Worm (Caenorhabditis elegans) whole organism, L4 larva: ENCODE measurements around the gene ZC155.2.
"Not testable (repeated sequence)": the region's sequence is repeated elsewhere in the genome, so short reads cannot be mapped to it uniquely, and the experiment has no call there.

ENCODE experiments used
- F10B5.3 ChIP-seq: sonication (generic microtip); optimal IDR thresholded peaks from 2 replicates; lab custom pipeline; 2016; ENCODE audit warnings: mild to moderate bottlenecking, missing genetic modification characterization, missing compliant biosample characterization
- F26F4.8 ChIP-seq: fragments of 200-800 bp; sonication (Bioruptor generic); conservative IDR thresholded peaks from 2 replicates; pipeline ENCODE4 v1.3.6; 2022; ENCODE audit warnings: missing genetic modification characterization, missing compliant biosample characterization
- F49E8.2 ChIP-seq: sonication (generic microtip); optimal IDR thresholded peaks from 2 replicates; lab custom pipeline; 2016; ENCODE audit warnings: missing compliant biosample characterization, mild to moderate bottlenecking, missing genetic modification characterization, borderline replicate concordance
- Y105C5A.15 ChIP-seq: fragments of 200-800 bp; sonication (Bioruptor generic); IDR thresholded peaks from 2 replicates; pipeline ENCODE4 v1.3.6; 2022; ENCODE audit warnings: missing genetic modification characterization, missing compliant biosample characterization
- Y48G9A.11 ChIP-seq: fragments of 200-800 bp; sonication (Bioruptor generic); IDR thresholded peaks from 2 replicates; pipeline ENCODE4 v1.3.6; 2022; ENCODE audit warnings: missing genetic modification reagents, missing genetic modification characterization, missing compliant biosample characterization
- Y75B8A.6 ChIP-seq: fragments of 200-800 bp; sonication (Bioruptor generic); IDR thresholded peaks from 2 replicates; pipeline ENCODE4 v1.3.6; 2022; ENCODE audit warnings: missing genetic modification reagents, missing genetic modification characterization, missing compliant biosample characterization
- ZK337.2 ChIP-seq: fragments of 200-800 bp; sonication (Bioruptor generic); IDR thresholded peaks from 2 replicates; pipeline ENCODE4 v1.3.6; 2022; ENCODE audit warnings: missing genetic modification reagents, missing genetic modification characterization, missing compliant biosample characterization
- arid-1 ChIP-seq: fragments of 200-800 bp; sonication (Bioruptor generic); conservative IDR thresholded peaks from 2 replicates; pipeline ENCODE4 v1.3.6; 2022; ENCODE audit warnings: missing genetic modification reagents, missing genetic modification characterization, missing compliant biosample characterization
- ceh-20 ChIP-seq: fragments of 200-800 bp; sonication (Bioruptor generic); IDR thresholded peaks from 2 replicates; pipeline ENCODE4 v1.3.6; 2022; ENCODE audit warnings: missing genetic modification reagents, missing genetic modification characterization, missing compliant biosample characterization
- ceh-44 ChIP-seq: fragments of 200-800 bp; sonication (Bioruptor generic); IDR thresholded peaks from 2 replicates; pipeline ENCODE4 v1.3.6; 2022; ENCODE audit warnings: missing genetic modification reagents, missing genetic modification characterization, missing compliant biosample characterization
- cey-2 ChIP-seq: sonication (generic microtip); optimal IDR thresholded peaks from 3 replicates; lab custom pipeline; 2017; ENCODE audit warnings: missing genetic modification characterization, mild to moderate bottlenecking, missing compliant biosample characterization, antibody characterized with exemption, borderline replicate concordance; ENCODE audit not compliant: insufficient read depth
- daf-16 ChIP-seq, 3 experiments: sonication (generic microtip); optimal IDR thresholded peaks; 2 replicates each; lab custom pipeline; 2016 to 2017; ENCODE audit warnings: missing genetic modification characterization in 3 of 3, missing genetic modification reagents in 3 of 3, mild to moderate bottlenecking in 2 of 3, missing compliant biosample characterization in 2 of 3, missing biosample characterization in 1 of 3, moderate library complexity in 1 of 3
- dmd-8 ChIP-seq: fragments of 200-800 bp; sonication (Bioruptor generic); IDR thresholded peaks from 2 replicates; pipeline ENCODE4 v1.3.6; 2022; ENCODE audit warnings: missing genetic modification characterization, missing compliant biosample characterization
- duxl-1 ChIP-seq: sonication (generic microtip); optimal IDR thresholded peaks from 2 replicates; lab custom pipeline; 2016; ENCODE audit warnings: mild to moderate bottlenecking, missing genetic modification characterization, moderate library complexity, missing compliant biosample characterization; ENCODE audit not compliant: poor library complexity
- dve-1 ChIP-seq: sonication (generic microtip); optimal IDR thresholded peaks from 2 replicates; lab custom pipeline; 2017; ENCODE audit warnings: antibody characterized with exemption, mild to moderate bottlenecking, missing genetic modification characterization, missing compliant biosample characterization; ENCODE audit not compliant: insufficient read depth
- fos-1 ChIP-seq: fragments of 150-350 bp; optimal IDR thresholded peaks from 2 replicates; lab custom pipeline; 2014; ENCODE audit warnings: missing biosample characterization, missing genetic modification characterization
- gei-8 ChIP-seq: fragments of 200-800 bp; sonication (Bioruptor generic); optimal IDR thresholded peaks from 2 replicates; lab custom pipeline; 2018; ENCODE audit warnings: mild to moderate bottlenecking, missing genetic modification characterization, missing compliant biosample characterization
- hlh-30 ChIP-seq: sonication (generic microtip); optimal IDR thresholded peaks from 2 replicates; lab custom pipeline; 2017; ENCODE audit warnings: antibody characterized with exemption, mild to moderate bottlenecking, missing genetic modification characterization, missing compliant biosample characterization; ENCODE audit not compliant: insufficient read depth
- hmg-1.1 ChIP-seq: fragments of 200-800 bp; sonication (Bioruptor generic); IDR thresholded peaks from 2 replicates; pipeline ENCODE4 v1.3.6; 2022; ENCODE audit warnings: missing genetic modification reagents, missing genetic modification characterization, missing compliant biosample characterization
- lim-7 ChIP-seq: fragments of 200-800 bp; sonication (Bioruptor generic); IDR thresholded peaks from 2 replicates; pipeline ENCODE4 v1.3.6; 2022; ENCODE audit warnings: missing genetic modification characterization, missing compliant biosample characterization
- lin-1 ChIP-seq: fragments of 200-800 bp; sonication (Bioruptor generic); IDR thresholded peaks from 2 replicates; pipeline ENCODE4 v1.3.6; 2022; ENCODE audit warnings: missing genetic modification reagents, missing genetic modification characterization, missing compliant biosample characterization
- lin-13 ChIP-seq: fragments of 150-350 bp; optimal IDR thresholded peaks from 2 replicates; lab custom pipeline; 2014; ENCODE audit warnings: missing biosample characterization, missing genetic modification reagents, missing genetic modification characterization
- lin-29 ChIP-seq: fragments of 200-800 bp; sonication (Bioruptor generic); IDR thresholded peaks from 2 replicates; pipeline ENCODE4 v1.3.6; 2022; ENCODE audit warnings: missing genetic modification reagents, missing genetic modification characterization, missing compliant biosample characterization
- lir-3 ChIP-seq: sonication (generic microtip); optimal IDR thresholded peaks from 2 replicates; lab custom pipeline; 2016; ENCODE audit warnings: mild to moderate bottlenecking, missing genetic modification characterization, missing compliant biosample characterization
- lsy-2 ChIP-seq, 2 experiments: fragments of 150-350 bp in 1 of 2; sonication (generic microtip) in 1 of 2; optimal IDR thresholded peaks; 2 replicates each; lab custom pipeline; 2014 to 2017; ENCODE audit warnings: missing biosample characterization in 2 of 2, missing genetic modification characterization in 2 of 2
- madf-5 ChIP-seq, 2 experiments: fragments of 200-800 bp; sonication (Bioruptor generic); IDR thresholded peaks; 2 replicates each; pipeline ENCODE4 v1.3.6; 2022; ENCODE audit warnings: missing compliant biosample characterization in 2 of 2, missing genetic modification characterization in 2 of 2
- mdt-29 ChIP-seq: fragments of 200-800 bp; sonication (Bioruptor generic); IDR thresholded peaks from 2 replicates; pipeline ENCODE4 v1.3.6; 2022; ENCODE audit warnings: missing genetic modification reagents, missing genetic modification characterization, missing compliant biosample characterization
- mxl-3 ChIP-seq: fragments of 200-800 bp; sonication (Bioruptor generic); optimal IDR thresholded peaks from 2 replicates; lab custom pipeline; 2018; ENCODE audit warnings: mild to moderate bottlenecking, missing genetic modification characterization, missing compliant biosample characterization
- nhr-10 ChIP-seq: fragments of 150-350 bp; optimal IDR thresholded peaks from 2 replicates; lab custom pipeline; 2014; ENCODE audit warnings: missing biosample characterization, missing genetic modification characterization
- nhr-48 ChIP-seq: sonication (generic microtip); optimal IDR thresholded peaks from 2 replicates; lab custom pipeline; 2016; ENCODE audit warnings: mild to moderate bottlenecking, missing genetic modification characterization, missing compliant biosample characterization
- pha-4 ChIP-seq, 2 experiments: fragments of 150-350 bp in 1 of 2; fragments of 200-800 bp in 1 of 2; sonication (Bioruptor generic) in 1 of 2; IDR thresholded peaks in 1 of 2; optimal IDR thresholded peaks in 1 of 2; 2 replicates each; pipeline versions ENCODE4 v1.3.6 to Lab custom; 2014 to 2022; ENCODE audit warnings: missing genetic modification characterization in 2 of 2, missing genetic modification reagents in 2 of 2, missing biosample characterization in 1 of 2, missing compliant biosample characterization in 1 of 2
- php-3 ChIP-seq: fragments of 200-800 bp; sonication (Bioruptor generic); IDR thresholded peaks from 2 replicates; pipeline ENCODE4 v1.3.6; 2022; ENCODE audit warnings: missing genetic modification reagents, missing genetic modification characterization, missing compliant biosample characterization
- rbr-2 ChIP-seq: sonication (generic microtip); optimal IDR thresholded peaks from 2 replicates; lab custom pipeline; 2016; ENCODE audit warnings: missing genotype, missing genetic modification characterization, missing compliant biosample characterization
- set-16 ChIP-seq: fragments of 200-800 bp; sonication (Bioruptor generic); IDR thresholded peaks from 2 replicates; pipeline ENCODE4 v1.3.6; 2022; ENCODE audit warnings: missing genetic modification reagents, missing genetic modification characterization, missing compliant biosample characterization
- spr-1 ChIP-seq: sonication (generic microtip); optimal IDR thresholded peaks from 2 replicates; lab custom pipeline; 2016; ENCODE audit warnings: mild to moderate bottlenecking, missing genetic modification characterization, missing compliant biosample characterization
- tag-97 ChIP-seq: fragments of 200-800 bp; sonication (Bioruptor generic); IDR thresholded peaks from 2 replicates; pipeline ENCODE4 v1.3.6; 2022; ENCODE audit warnings: missing genetic modification characterization, missing compliant biosample characterization
- tra-1 ChIP-seq: fragments of 200-800 bp; sonication (Bioruptor generic); IDR thresholded peaks from 2 replicates; pipeline ENCODE4 v1.3.6; 2022; ENCODE audit warnings: missing genetic modification reagents, missing genetic modification characterization, missing compliant biosample characterization
- unc-39 ChIP-seq: sonication (generic microtip); optimal IDR thresholded peaks from 2 replicates; lab custom pipeline; 2017; ENCODE audit warnings: missing biosample characterization, missing genetic modification characterization
- vab-7 ChIP-seq: fragments of 200-800 bp; sonication (Bioruptor generic); IDR thresholded peaks from 2 replicates; pipeline ENCODE4 v1.3.6; 2022; ENCODE audit warnings: missing genetic modification reagents, missing genetic modification characterization, missing compliant biosample characterization
- zfp-3 ChIP-seq: fragments of 200-800 bp; sonication (Bioruptor generic); conservative IDR thresholded peaks from 2 replicates; pipeline ENCODE4 v1.3.6; 2022; ENCODE audit warnings: missing genetic modification reagents, missing genetic modification characterization, missing compliant biosample characterization
- zip-11 ChIP-seq: fragments of 200-800 bp; sonication (Bioruptor generic); IDR thresholded peaks from 2 replicates; pipeline ENCODE4 v1.3.6; 2022; ENCODE audit warnings: missing genetic modification characterization, missing compliant biosample characterization
- zip-2 ChIP-seq: fragments of 150-350 bp; optimal IDR thresholded peaks from 2 replicates; lab custom pipeline; 2014; ENCODE audit warnings: missing biosample characterization, missing genetic modification characterization

Gene ZC155.2

DNA sequence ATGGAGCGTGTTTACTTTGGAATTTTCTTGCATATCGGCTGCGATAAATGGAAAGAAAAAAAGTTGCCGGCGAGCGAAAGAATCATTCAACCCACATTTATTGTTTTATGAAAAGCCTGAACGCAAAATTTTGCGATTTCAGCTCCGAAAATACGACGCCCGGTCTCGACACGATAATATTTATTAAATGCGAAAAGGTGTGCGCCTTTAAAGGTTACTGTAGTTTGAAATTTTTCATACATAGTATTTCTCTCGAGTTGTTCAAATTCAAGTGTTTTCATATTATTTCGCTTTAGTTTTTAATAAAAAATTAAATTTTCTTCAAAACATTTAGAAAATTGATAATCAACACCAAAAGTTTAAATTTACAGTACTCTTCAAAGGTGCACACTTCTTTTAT is 9.8 kb upstream of the ZC155.2 start, which contains the start of gene syx-16:
Gene syx-16, minus strand, starts transcription at position 118 of the 400 bp plus-strand sequence.
- TF ChIP-seq unc-39 (tag; lab: Kevin White, UChicago) (no peak), fos-1 (no peak), lin-29 (GFP tag; lab: Robert Waterston, UW) (no peak), lir-3 (tag; lab: Kevin White, UChicago) (no peak), php-3 (no peak), lim-7 (no peak), tag-97 (GFP tag; lab: Robert Waterston, UW) (no peak), Y75B8A.6 (GFP tag; lab: Robert Waterston, UW) (no peak), ceh-20 (GFP tag; lab: Robert Waterston, UW) (no peak), duxl-1 (tag; lab: Kevin White, UChicago) (no peak), cey-2 (tag; lab: Kevin White, UChicago) (no peak), F10B5.3 (tag; lab: Kevin White, UChicago) (no peak), nhr-48 (tag; lab: Kevin White, UChicago) (no peak), dmd-8 (no peak), lin-13 (GFP tag; lab: Kevin White, UChicago) (no peak), nhr-10 (tag; lab: Kevin White, UChicago) (no peak), spr-1 (tag; lab: Kevin White, UChicago) (no peak), hmg-1.1 (GFP tag; lab: Robert Waterston, UW) (no peak), rbr-2 (tag; lab: Kevin White, UChicago) (no peak)

DNA sequence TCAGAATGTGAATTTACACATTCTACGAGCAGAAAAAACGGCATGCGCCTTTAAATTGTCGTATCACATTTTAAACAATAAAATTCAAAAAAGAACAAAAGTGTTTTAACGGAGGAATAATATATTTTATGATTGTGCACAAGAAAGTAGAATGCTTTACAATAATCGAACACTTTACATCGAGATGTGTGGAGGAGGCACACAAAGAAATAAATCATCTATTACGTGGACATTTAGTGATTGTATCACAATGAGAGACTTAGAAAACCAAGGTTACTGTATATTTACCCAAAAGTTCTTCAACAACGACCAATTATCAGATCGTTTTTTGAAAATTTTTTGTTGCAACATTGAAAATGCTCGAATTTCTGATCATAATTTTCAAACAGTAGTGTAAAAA is 8.5 kb upstream of the ZC155.2 start:
- no peak for TF ChIP-seq duxl-1 (tag; lab: Kevin White, UChicago)
- peak in 1 of 2 experiments; percentile 14 for TF ChIP-seq lsy-2 (tag; optimal IDR thresholded peaks at IDR 0.05; lab: Kevin White, UChicago)

DNA sequence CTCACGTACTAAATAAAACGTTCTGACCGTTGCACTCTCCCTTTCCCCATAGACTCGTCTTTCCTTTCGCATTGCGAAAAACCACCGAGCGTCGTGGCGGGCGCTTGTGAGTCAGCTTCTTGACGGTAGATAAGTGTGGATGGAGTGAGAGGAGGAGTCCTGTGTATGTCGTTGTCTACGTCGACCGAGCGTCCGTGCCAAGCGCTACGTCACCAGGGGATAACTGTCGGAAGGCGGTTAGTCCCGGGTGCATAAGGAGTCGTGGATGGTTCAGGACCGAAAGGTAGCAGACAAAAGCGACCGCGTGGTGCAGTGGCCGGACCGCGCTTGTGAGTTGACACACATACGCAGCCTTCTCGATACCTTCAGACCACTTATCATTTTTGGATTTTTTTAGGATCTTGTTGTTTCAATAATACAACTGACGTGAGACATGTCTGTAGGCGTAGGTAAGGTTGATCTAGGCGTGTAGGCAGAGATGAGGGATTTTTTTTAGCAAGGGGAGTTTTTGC is 7.6 kb upstream of the ZC155.2 start:
- TF ChIP-seq zip-11 (GFP tag; lab: Robert Waterston, UW) (0 out of 2 replicates have a peak, but pooled peaks have one; percentile 68), F26F4.8 (0 out of 2 replicates have a peak, but pooled peaks have one; percentile 61), dmd-8 (peak; percentile 68), lin-29 (GFP tag; lab: Robert Waterston, UW) (peak; percentile 53; the same call in 1 of the 2 replicates), Y105C5A.15 (0 out of 2 replicates have a peak, but pooled peaks have one; percentile 36), ceh-44 (GFP tag; lab: Robert Waterston, UW) (peak; percentile 6; the same call in 1 of the 2 replicates), F49E8.2 (peak; percentile 55), gei-8 (GFP tag; lab: Kevin White, UChicago) (peak; percentile 37), hlh-30 (tag; lab: Kevin White, UChicago) (peak; percentile 56), duxl-1 (tag; lab: Kevin White, UChicago) (peak; percentile 51), zip-2 (tag; lab: Kevin White, UChicago) (peak; percentile 52), mxl-3 (GFP tag; lab: Kevin White, UChicago) (peak; percentile 86), nhr-48 (tag; lab: Kevin White, UChicago) (peak; percentile 77), lir-3 (tag; lab: Kevin White, UChicago) (peak; percentile 43), arid-1 (GFP tag; lab: Robert Waterston, UW) (peak; percentile 82; the same call in 1 of the 2 replicates), php-3 (peak; percentile 76), pha-4 (GFP tag; IDR thresholded peaks at IDR 0.05; lab: Robert Waterston, UW) (peak; percentile 82), mdt-29 (peak; percentile 76), daf-16 (GFP tag; optimal IDR thresholded peaks at IDR 0.05; lab: Kevin White, UChicago) (peak; percentile 57 to 83), Y48G9A.11 (GFP tag; lab: Robert Waterston, UW) (peak; percentile 70; the same call in 1 of the 2 replicates), madf-5 (GFP tag; IDR thresholded peaks at IDR 0.05; lab: Robert Waterston, UW) (peak in 1 of 2 experiments; percentile 26; a peak in 1 of 4 replicates), vab-7 (GFP tag; lab: Robert Waterston, UW) (peak; percentile 75), dve-1 (tag; lab: Kevin White, UChicago) (peak; percentile 70), set-16 (GFP tag; lab: Robert Waterston, UW) (peak; percentile 85), tra-1 (peak; percentile 73; the same call in 1 of the 2 replicates), zfp-3 (GFP tag; lab: Robert Waterston, UW) (peak; percentile 53; the same call in 1 of the 2 replicates), lin-1 (GFP tag; lab: Robert Waterston, UW) (peak; percentile 73), ZK337.2 (GFP tag; lab: Robert Waterston, UW) (peak; percentile 47; the same call in 1 of the 2 replicates), lin-13 (GFP tag; lab: Kevin White, UChicago) (peak; percentile 70)
- not testable (repeated sequence) for TF ChIP-seq pha-4, daf-16 (tag; optimal IDR thresholded peaks at IDR 0.05; lab: Kevin White, UChicago)
